Fruit fly (Drosophila melanogaster): ENCODE measurements around the gene CG42788.

DNA sequence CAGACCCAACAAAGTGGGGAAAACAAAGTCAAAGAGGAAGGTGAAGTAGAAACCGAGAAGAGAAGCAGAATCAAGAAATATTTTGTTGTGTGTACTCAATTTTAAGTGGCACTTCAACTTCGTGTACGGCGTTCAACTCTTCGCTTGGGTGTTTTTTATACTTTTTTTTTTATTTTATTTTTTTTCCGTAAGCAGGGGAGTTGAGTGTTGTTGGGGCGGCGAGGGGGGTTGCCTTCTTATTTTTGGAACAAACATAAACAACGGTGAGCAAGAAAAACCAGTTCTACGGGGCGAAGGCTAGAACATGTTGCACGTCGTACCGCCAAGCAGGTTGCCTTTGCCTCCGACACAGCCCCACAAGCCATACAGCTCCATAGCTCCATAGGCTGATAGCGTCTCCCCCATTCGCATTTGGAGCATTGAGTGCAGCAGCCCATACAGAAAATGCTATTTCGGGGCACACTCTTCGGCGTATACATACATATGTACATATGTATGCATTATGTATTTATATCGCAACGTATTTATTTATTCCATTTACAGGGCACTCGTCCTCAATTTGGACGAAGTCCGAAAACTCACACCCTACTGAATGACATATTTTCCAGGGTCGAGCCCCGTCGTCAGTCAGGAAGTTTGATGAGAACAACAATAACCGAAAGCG, 39.9 kb downstream of the CG42788 start:
- no peak for TF ChIP-seq Crg-1 (GFP tag; optimal IDR thresholded peaks at IDR 0.05)
- TF ChIP-seq CG1620 (GFP tag; optimal IDR thresholded peaks at IDR 0.05) = no peak
- TF ChIP-seq pad (GFP tag; optimal IDR thresholded peaks at IDR 0.05) = no peak

Data from whole organism, adult.